Worm (Caenorhabditis elegans): ENCODE measurements around the gene AH9.1.

Gene AH9.1

ce11 chrX:2226875-2227355 is 19.9 kb downstream of the AH9.1 start (continued):
- TF ChIP-seq lin-38 (GFP tag; IDR thresholded peaks at IDR 0.05) (no peak), pha-4 (GFP tag; IDR thresholded peaks at IDR 0.05) (peak; percentile 91), pha-4 (tag; optimal IDR thresholded peaks at IDR 0.05) (no peak), nhr-11 (tag; optimal IDR thresholded peaks at IDR 0.05) (no peak), zfp-3 (GFP tag; conservative IDR thresholded peaks at IDR 0.05) (peak; percentile 75), lsy-2 (tag; optimal IDR thresholded peaks at IDR 0.05) (peak in 1 of 2 experiments; percentile 75), snpc-4 (tag; optimal IDR thresholded peaks at IDR 0.05) (no peak), lin-29 (GFP tag; IDR thresholded peaks at IDR 0.05) (0 out of 2 replicates have a peak, but pooled peaks have one; percentile 61), spr-1 (tag; optimal IDR thresholded peaks at IDR 0.05) (peak; percentile 47), gei-8 (GFP tag; optimal IDR thresholded peaks at IDR 0.05) (peak; percentile 79), ztf-11 (tag; optimal IDR thresholded peaks at IDR 0.05) (no peak), ceh-28 (tag; optimal IDR thresholded peaks at IDR 0.05) (no peak), unc-39 (tag; optimal IDR thresholded peaks at IDR 0.05) (no peak), spr-3 (GFP tag; optimal IDR thresholded peaks at IDR 0.05) (peak; percentile 72), nhr-111 (GFP tag; optimal IDR thresholded peaks at IDR 0.05) (peak; percentile 92), nhr-41 (GFP tag; IDR thresholded peaks at IDR 0.05) (peak; percentile 63; the same call in 1 of the 2 replicates), T20F7.1 (GFP tag; optimal IDR thresholded peaks at IDR 0.05) (no peak), ceh-82 (tag; optimal IDR thresholded peaks at IDR 0.05) (no peak), ZK337.2 (GFP tag; IDR thresholded peaks at IDR 0.05) (peak; percentile 85), nhr-6 (tag; optimal IDR thresholded peaks at IDR 0.05) (peak; percentile 20), saeg-2 (GFP tag; IDR thresholded peaks at IDR 0.05) (no peak), daf-8 (GFP tag; IDR thresholded peaks at IDR 0.05) (no peak; the same call in 1 of the 2 replicates), F44E2.7 (GFP tag; IDR thresholded peaks at IDR 0.05) (peak; percentile 71; the same call in 1 of the 2 replicates), fkh-10 (GFP tag; optimal IDR thresholded peaks at IDR 0.05) (peak; percentile 55), mdl-1 (tag; optimal IDR thresholded peaks at IDR 0.05) (peak in 1 of 2 experiments; percentile 79), nhr-48 (tag; optimal IDR thresholded peaks at IDR 0.05) (peak; percentile 55), hmg-1.1 (GFP tag; IDR thresholded peaks at IDR 0.05) (peak; percentile 95), ces-1 (GFP tag; optimal IDR thresholded peaks at IDR 0.05) (no peak), unc-130 (GFP tag; optimal IDR thresholded peaks at IDR 0.05) (peak; percentile 63), nhr-25 (tag; optimal IDR thresholded peaks at IDR 0.05; ENCODE audit: borderline replicate concordance, insufficient read depth) (peak; percentile 53), nhr-102 (tag; optimal IDR thresholded peaks at IDR 0.05) (peak; percentile 58), ceh-20 (GFP tag; IDR thresholded peaks at IDR 0.05) (peak; percentile 83), hlh-11 (tag; optimal IDR thresholded peaks at IDR 0.05) (peak; percentile 62), rbr-2 (tag; optimal IDR thresholded peaks at IDR 0.05) (peak; percentile 72), ceh-32 (tag; optimal IDR thresholded peaks at IDR 0.05; ENCODE audit: poor library complexity) (no peak), Y75B8A.6 (GFP tag; IDR thresholded peaks at IDR 0.05) (peak; percentile 66; the same call in 1 of the 2 replicates), fos-1 (tag; optimal IDR thresholded peaks at IDR 0.05) (no peak), ceh-62 (tag; optimal IDR thresholded peaks at IDR 0.05) (no peak), dmd-8 (GFP tag; IDR thresholded peaks at IDR 0.05) (peak; percentile 80), php-3 (GFP tag; IDR thresholded peaks at IDR 0.05) (peak; percentile 75), unc-62 (GFP tag; optimal IDR thresholded peaks at IDR 0.05 in 1 of 2) (peak in 1 of 2 experiments; percentile 91), unc-62 (tag; optimal IDR thresholded peaks at IDR 0.05) (no peak), ctbp-1 (GFP tag; IDR thresholded peaks at IDR 0.05) (peak; percentile 85), D1046.2 (GFP tag; IDR thresholded peaks at IDR 0.05) (peak; percentile 83; the same call in 1 of the 2 replicates), zag-1 (tag; optimal IDR thresholded peaks at IDR 0.05) (no peak), egl-43 (GFP tag; IDR thresholded peaks at IDR 0.05) (peak; percentile 94), hlh-30 (tag; optimal IDR thresholded peaks at IDR 0.05; ENCODE audit: insufficient read depth) (peak; percentile 90), egl-27 (tag; optimal IDR thresholded peaks at IDR 0.05) (no peak), hif-1 (tag; optimal IDR thresholded peaks at IDR 0.05) (peak in 1 of 2 experiments; percentile 53), zip-11 (GFP tag; IDR thresholded peaks at IDR 0.05) (no peak), ZK546.5 (tag; optimal IDR thresholded peaks at IDR 0.05) (no peak)
